Fruit fly (Drosophila melanogaster) whole organism, embryonic: ENCODE data around the gene CG42716.

Experiments
- Aef1 ChIP-seq: fragments of 200-800 bp; sonication (Bioruptor generic); IDR thresholded peaks from 3 replicates; pipeline ENCODE4 v1.3.6; 2022; ENCODE audit warnings: missing biosample characterization, missing genetic modification characterization
- Bdp1 ChIP-seq: fragments of 200-800 bp; sonication (Bioruptor generic); optimal IDR thresholded peaks from 3 replicates; lab custom pipeline; 2016; ENCODE audit warnings: missing biosample characterization, missing genetic modification characterization
- CG10267 ChIP-seq: fragments of 200-800 bp; sonication (Bioruptor generic); optimal IDR thresholded peaks from 2 replicates; lab custom pipeline; 2018; ENCODE audit warnings: missing biosample characterization, mild to moderate bottlenecking, missing genetic modification characterization, moderate library complexity
- CG10431 ChIP-seq: fragments of 200-800 bp; sonication (Bioruptor generic); optimal IDR thresholded peaks from 3 replicates; lab custom pipeline; 2018; ENCODE audit warnings: missing biosample characterization, mild to moderate bottlenecking, missing genetic modification characterization
- CG15479 ChIP-seq: fragments of 200-800 bp; sonication (Bioruptor generic); optimal IDR thresholded peaks from 3 replicates; lab custom pipeline; 2019; ENCODE audit warnings: missing biosample characterization, mild to moderate bottlenecking, missing genetic modification characterization, moderate library complexity
- CG32767 ChIP-seq: fragments of 200-800 bp; sonication (Bioruptor generic); IDR thresholded peaks from 2 replicates; pipeline ENCODE4 v1.3.6; 2022; ENCODE audit warnings: missing biosample characterization, missing genetic modification characterization
- CG34224 ChIP-seq: fragments of 200-800 bp; sonication (Bioruptor generic); IDR thresholded peaks from 3 replicates; pipeline ENCODE4 v1.3.6; 2022; ENCODE audit warnings: missing biosample characterization, missing genetic modification characterization; ENCODE audit not compliant: partially characterized antibody
- CG7372 ChIP-seq: fragments of 200-800 bp; sonication (Bioruptor generic); IDR thresholded peaks from 2 replicates; pipeline ENCODE4 v1.3.6; 2022; ENCODE audit warnings: missing biosample characterization, missing genetic modification characterization
- CG7963 ChIP-seq: fragments of 200-800 bp; sonication (Bioruptor generic); IDR thresholded peaks from 3 replicates; pipeline ENCODE4 v1.3.6; 2022; ENCODE audit warnings: missing biosample characterization, missing genetic modification characterization; ENCODE audit not compliant: partially characterized antibody
- CG8765 ChIP-seq: fragments of 200-800 bp; sonication (Bioruptor generic); IDR thresholded peaks from 2 replicates; pipeline ENCODE4 v1.3.6; 2022; ENCODE audit warnings: missing biosample characterization, missing genetic modification characterization
- CG8924 ChIP-seq: fragments of 200-800 bp; optimal IDR thresholded peaks from 3 replicates; lab custom pipeline; 2019; ENCODE audit warnings: missing biosample characterization, mild to moderate bottlenecking, missing genetic modification characterization, moderate library complexity
- Camta ChIP-seq: fragments of 200-800 bp; sonication (Bioruptor generic); optimal IDR thresholded peaks from 2 replicates; lab custom pipeline; 2016; ENCODE audit warnings: missing biosample characterization, missing genetic modification characterization
- Dfd ChIP-seq, 2 experiments: fragments of >200 bp; optimal IDR thresholded peaks; 2 replicates each; lab custom pipeline; 2017; ENCODE audit warnings: missing biosample characterization in 2 of 2, missing genetic modification characterization in 2 of 2
- E2f1 ChIP-seq: fragments of 200-800 bp; sonication (Bioruptor generic); IDR thresholded peaks from 2 replicates; pipeline ENCODE4 v1.3.6; 2022; ENCODE audit warnings: missing biosample characterization, missing genetic modification characterization
- GATAe ChIP-seq: fragments of 200-800 bp; sonication (Bioruptor generic); conservative IDR thresholded peaks from 2 replicates; pipeline ENCODE4 v1.3.6; 2022; ENCODE audit warnings: missing biosample characterization, missing genetic modification characterization
- Hr3 ChIP-seq: fragments of 200-800 bp; sonication (Bioruptor generic); optimal IDR thresholded peaks from 3 replicates; lab custom pipeline; 2016; ENCODE audit warnings: missing biosample characterization, missing genetic modification characterization
- Lhr ChIP-seq: fragments of 200-800 bp; sonication (Bioruptor generic); optimal IDR thresholded peaks from 3 replicates; lab custom pipeline; 2017; ENCODE audit warnings: mild to moderate bottlenecking, missing biosample characterization, missing genetic modification reagents, missing genetic modification characterization
- MTF-1 ChIP-seq: fragments of 200-800 bp; sonication (Bioruptor generic); optimal IDR thresholded peaks from 2 replicates; lab custom pipeline; 2018; ENCODE audit warnings: missing biosample characterization, mild to moderate bottlenecking, missing genetic modification characterization, borderline replicate concordance
- Max ChIP-seq: fragments of 200-800 bp; sonication (Bioruptor generic); optimal IDR thresholded peaks from 2 replicates; lab custom pipeline; 2016; ENCODE audit warnings: missing biosample characterization, mild to moderate bottlenecking, missing genetic modification characterization
- Sin3A ChIP-seq: fragments of >200 bp; optimal IDR thresholded peaks from 2 replicates; lab custom pipeline; 2018
- Xrp1 ChIP-seq: fragments of 200-800 bp; sonication (Bioruptor generic); IDR thresholded peaks from 2 replicates; pipeline ENCODE4 v1.3.6; 2022; ENCODE audit warnings: missing biosample characterization, missing genetic modification characterization
- amos ChIP-seq: fragments of 200-800 bp; sonication (Bioruptor generic); IDR thresholded peaks from 2 replicates; pipeline ENCODE4 v1.3.6; 2022; ENCODE audit warnings: missing biosample characterization, missing genetic modification characterization; ENCODE audit not compliant: partially characterized antibody
- ase ChIP-seq: fragments of 200-800 bp; sonication (Bioruptor generic); IDR thresholded peaks from 3 replicates; pipeline ENCODE4 v1.3.6; 2022; ENCODE audit warnings: missing biosample characterization, missing genetic modification characterization
- ash1 ChIP-seq: fragments of 200-800 bp; sonication (Bioruptor generic); optimal IDR thresholded peaks from 2 replicates; lab custom pipeline; 2018; ENCODE audit warnings: missing biosample characterization, mild to moderate bottlenecking, missing genetic modification characterization
- bowl ChIP-seq: fragments of 200-800 bp; sonication (Bioruptor generic); IDR thresholded peaks from 2 replicates; pipeline ENCODE4 v1.3.6; 2022; ENCODE audit warnings: missing biosample characterization, missing genetic modification characterization
- caup ChIP-seq: fragments of 200-800 bp; sonication (Bioruptor generic); optimal IDR thresholded peaks from 3 replicates; lab custom pipeline; 2017; ENCODE audit warnings: missing biosample characterization, mild to moderate bottlenecking, missing genetic modification characterization, moderate library complexity; ENCODE audit not compliant: severe bottlenecking
- croc ChIP-seq: fragments of 200-800 bp; sonication (Bioruptor generic); conservative IDR thresholded peaks from 3 replicates; pipeline ENCODE4 v1.3.6; 2022; ENCODE audit warnings: missing biosample characterization, missing genetic modification characterization
- crol ChIP-seq: fragments of 200-800 bp; sonication (Bioruptor generic); IDR thresholded peaks from 2 replicates; pipeline ENCODE4 v1.3.6; 2022; ENCODE audit warnings: missing biosample characterization, missing genetic modification characterization
- dmrt11E ChIP-seq: fragments of 200-800 bp; sonication (Bioruptor generic); optimal IDR thresholded peaks from 3 replicates; lab custom pipeline; 2018; ENCODE audit warnings: missing biosample characterization, mild to moderate bottlenecking, missing genetic modification characterization, moderate library complexity
- dpn ChIP-seq, 2 experiments: fragments of 200-800 bp; sonication (Bioruptor generic); optimal IDR thresholded peaks; 3 replicates each; lab custom pipeline; 2016; ENCODE audit warnings: missing biosample characterization in 2 of 2, missing genetic modification characterization in 2 of 2
- en ChIP-seq: fragments of 200-800 bp; sonication (Bioruptor generic); optimal IDR thresholded peaks from 2 replicates; lab custom pipeline; 2016; ENCODE audit warnings: missing biosample characterization, missing genetic modification characterization
- gro ChIP-seq: fragments of 200-800 bp; sonication (Bioruptor generic); optimal IDR thresholded peaks from 2 replicates; lab custom pipeline; 2016; ENCODE audit warnings: missing biosample characterization, missing genetic modification characterization
- hbn ChIP-seq: fragments of 200-800 bp; sonication (Bioruptor generic); IDR thresholded peaks from 2 replicates; pipeline ENCODE4 v1.3.6; 2022; ENCODE audit warnings: missing biosample characterization, missing genetic modification characterization; ENCODE audit not compliant: partially characterized antibody
- hkb ChIP-seq, 2 experiments: fragments of 200-800 bp in 1 of 2; fragments of >200 bp in 1 of 2; sonication (Bioruptor generic) in 1 of 2; IDR thresholded peaks in 1 of 2; optimal IDR thresholded peaks in 1 of 2; 2 replicates each; pipeline versions ENCODE4 v1.3.6 to Lab custom; 2017 to 2022; ENCODE audit warnings: missing biosample characterization in 1 of 2, missing genetic modification characterization in 1 of 2
- jumu ChIP-seq: fragments of 200-800 bp; sonication (Bioruptor generic); optimal IDR thresholded peaks from 3 replicates; lab custom pipeline; 2016; ENCODE audit warnings: missing biosample characterization, missing genetic modification characterization
- lmd ChIP-seq: fragments of 200-800 bp; sonication (Bioruptor generic); IDR thresholded peaks from 2 replicates; pipeline ENCODE4 v1.3.6; 2022; ENCODE audit warnings: missing biosample characterization, missing genetic modification characterization
- mam ChIP-seq: fragments of 200-800 bp; sonication (Bioruptor generic); optimal IDR thresholded peaks from 3 replicates; lab custom pipeline; 2016; ENCODE audit warnings: missing biosample characterization, missing genetic modification characterization
- nau ChIP-seq: fragments of 200-800 bp; sonication (Bioruptor generic); optimal IDR thresholded peaks from 3 replicates; lab custom pipeline; 2017; ENCODE audit warnings: missing biosample characterization, mild to moderate bottlenecking, missing genetic modification characterization, missing genetic modification reagents
- nom ChIP-seq: fragments of 200-800 bp; sonication (Bioruptor generic); optimal IDR thresholded peaks from 2 replicates; lab custom pipeline; 2017; ENCODE audit warnings: missing biosample characterization, missing genetic modification characterization, mild to moderate bottlenecking, moderate library complexity, missing genetic modification reagents
- odd ChIP-seq: fragments of 200-800 bp; sonication (Bioruptor generic); optimal IDR thresholded peaks from 2 replicates; lab custom pipeline; 2017; ENCODE audit warnings: missing biosample characterization, mild to moderate bottlenecking, missing genetic modification characterization
- org-1 ChIP-seq: fragments of 200-800 bp; sonication (Bioruptor generic); optimal IDR thresholded peaks from 2 replicates; lab custom pipeline; 2017; ENCODE audit warnings: missing biosample characterization, missing genetic modification characterization
- pan ChIP-seq, 4 experiments: fragments of >200 bp in 3 of 4; fragments of 200-800 bp in 1 of 4; sonication (Bioruptor generic) in 1 of 4; optimal IDR thresholded peaks in 3 of 4; IDR thresholded peaks in 1 of 4; 2 replicates each; pipeline versions ENCODE4 v1.3.6 to Lab custom; 2017 to 2022; ENCODE audit warnings: missing biosample characterization in 2 of 4, missing genetic modification characterization in 2 of 4, mixed read lengths in 1 of 4
- salm ChIP-seq: fragments of 200-800 bp; sonication (Bioruptor generic); optimal IDR thresholded peaks from 2 replicates; lab custom pipeline; 2018; ENCODE audit warnings: missing biosample characterization, mild to moderate bottlenecking, missing genetic modification characterization
- sens ChIP-seq: fragments of 200-800 bp; sonication (Bioruptor generic); peaks from one replicate; lab custom pipeline; 2016; ENCODE audit warnings: missing biosample characterization, missing genetic modification characterization
- stc ChIP-seq: fragments of 200-800 bp; sonication (Bioruptor generic); IDR thresholded peaks from 2 replicates; pipeline ENCODE4 v1.3.6; 2022; ENCODE audit warnings: missing biosample characterization, missing genetic modification characterization
- tin ChIP-seq: fragments of 200-800 bp; sonication (Bioruptor generic); optimal IDR thresholded peaks from 3 replicates; lab custom pipeline; 2016; ENCODE audit warnings: missing biosample characterization, missing genetic modification characterization
- unc-4 ChIP-seq: fragments of 200-800 bp; sonication (Bioruptor generic); IDR thresholded peaks from 2 replicates; pipeline ENCODE4 v1.3.6; 2022; ENCODE audit warnings: missing biosample characterization, missing genetic modification characterization; ENCODE audit not compliant: partially characterized antibody
- vfl ChIP-seq: fragments of 200-800 bp; sonication (Bioruptor generic); optimal IDR thresholded peaks from 2 replicates; lab custom pipeline; 2016; ENCODE audit warnings: missing biosample characterization, missing genetic modification characterization
- yki ChIP-seq: fragments of >200 bp; optimal IDR thresholded peaks from 3 replicates; lab custom pipeline; 2018
- zf30C ChIP-seq: fragments of 200-800 bp; sonication (Bioruptor generic); optimal IDR thresholded peaks from 3 replicates; lab custom pipeline; 2018; ENCODE audit warnings: missing biosample characterization, mild to moderate bottlenecking, missing genetic modification characterization

CG42716 gene

DNA sequence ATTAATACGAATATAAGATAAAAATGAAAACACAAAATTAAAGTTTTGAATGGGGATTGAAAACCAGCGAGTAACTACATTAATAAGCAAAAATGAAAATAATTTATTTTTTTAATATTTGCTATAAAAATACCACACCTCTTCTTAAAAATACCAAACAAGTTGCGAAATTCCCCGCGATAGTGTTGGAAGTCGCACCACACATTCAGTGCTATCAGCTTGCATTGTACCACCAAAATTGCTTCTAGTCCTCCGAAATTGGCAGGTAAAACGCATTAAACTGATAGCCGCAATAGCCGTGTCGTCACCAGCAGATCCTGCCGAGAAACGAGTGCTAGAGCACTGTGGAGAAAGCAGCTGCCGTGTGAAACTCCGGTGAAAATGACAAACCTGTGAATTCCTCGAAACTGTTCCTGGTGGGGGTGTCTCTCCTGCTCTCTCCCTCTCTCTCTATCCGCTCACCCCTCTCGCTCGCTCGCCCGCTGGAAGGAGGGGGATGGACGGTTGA lies 45.5 kb upstream of the CG42716 start, which contains the start of gene Hip14 (continued):
- TF ChIP-seq nom (GFP tag; lab: Kevin White, UChicago): peak; percentile 57
- peak; percentile 50 for TF ChIP-seq Sin3A (lab: Kevin White, UChicago)
- TF ChIP-seq tin (GFP tag; lab: Kevin White, UChicago): no peak
- TF ChIP-seq org-1: peak; percentile 17
- TF ChIP-seq stc (GFP tag; lab: Robert Waterston, UW): no peak
- no peak for TF ChIP-seq CG7963 (GFP tag; lab: Robert Waterston, UW)
- no peak for TF ChIP-seq vfl
- TF ChIP-seq nau (GFP tag; lab: Kevin White, UChicago): no peak
- TF ChIP-seq Xrp1 (GFP tag; lab: Robert Waterston, UW): no peak
- 0 out of 3 replicates have a peak, but pooled peaks have one; percentile 30 for TF ChIP-seq CG34224 (GFP tag; lab: Robert Waterston, UW)
- TF ChIP-seq Max (GFP tag; lab: Kevin White, UChicago): no peak
- TF ChIP-seq Hr3 (GFP tag; lab: Kevin White, UChicago): peak; percentile 12
- TF ChIP-seq croc (GFP tag; lab: Robert Waterston, UW): no peak
- TF ChIP-seq caup (GFP tag; lab: Kevin White, UChicago): no peak
- TF ChIP-seq Dfd (GFP tag; optimal IDR thresholded peaks at IDR 0.05; lab: Kevin White, UChicago): no peak
- no peak for TF ChIP-seq en (GFP tag; lab: Kevin White, UChicago)
- 0 out of 2 replicates have a peak, but pooled peaks have one; percentile 13 for TF ChIP-seq CG32767 (GFP tag; lab: Robert Waterston, UW)
- no peak for TF ChIP-seq hbn (GFP tag; lab: Robert Waterston, UW)
- no peak for TF ChIP-seq MTF-1
- no peak for TF ChIP-seq CG7372 (GFP tag; lab: Robert Waterston, UW)
- no peak for TF ChIP-seq odd (GFP tag; lab: Kevin White, UChicago)
- peak; percentile 42; the same call in 1 of the 2 replicates for TF ChIP-seq unc-4 (GFP tag; lab: Robert Waterston, UW)
- TF ChIP-seq dmrt11E: no peak
- TF ChIP-seq crol (GFP tag; lab: Robert Waterston, UW): peak; percentile 91
- peak; percentile 94 for TF ChIP-seq CG10267 (tag; lab: Kevin White, UChicago)
- TF ChIP-seq mam (GFP tag; lab: Kevin White, UChicago): no peak
- no peak for TF ChIP-seq bowl (GFP tag; lab: Robert Waterston, UW)
- TF ChIP-seq salm: no peak
- no peak for TF ChIP-seq E2f1 (GFP tag; lab: Robert Waterston, UW)
- TF ChIP-seq Camta: no peak
- no peak for TF ChIP-seq zf30C (GFP tag; lab: Kevin White, UChicago)
- no peak for TF ChIP-seq Bdp1 (GFP tag; lab: Kevin White, UChicago)
- TF ChIP-seq yki (lab: Kevin White, UChicago): no peak
- TF ChIP-seq CG8924 (tag; lab: Kevin White, UChicago): no peak
- TF ChIP-seq lmd (GFP tag; lab: Robert Waterston, UW): no peak
- no peak for TF ChIP-seq ash1
- TF ChIP-seq gro (GFP tag; lab: Kevin White, UChicago): no peak
- no peak for TF ChIP-seq pan (optimal IDR thresholded peaks at IDR 0.05; lab: Kevin White, UChicago)
- TF ChIP-seq pan (GFP tag; optimal IDR thresholded peaks at IDR 0.05 in 1 of 2, IDR thresholded peaks at IDR 0.05 in 1 of 2): no peak
- peak; percentile 56 for TF ChIP-seq CG15479 (GFP tag; lab: Kevin White, UChicago)
- no peak for TF ChIP-seq dpn (GFP tag; optimal IDR thresholded peaks at IDR 0.05; lab: Kevin White, UChicago)
- TF ChIP-seq jumu (GFP tag; lab: Kevin White, UChicago): no peak
- no peak for TF ChIP-seq amos (GFP tag; lab: Robert Waterston, UW)
- no peak; the same call in 1 of the 2 replicates for TF ChIP-seq GATAe (GFP tag; lab: Robert Waterston, UW)
- no peak for TF ChIP-seq CG10431
- no peak for TF ChIP-seq Aef1 (GFP tag; lab: Robert Waterston, UW)
- TF ChIP-seq hkb (optimal IDR thresholded peaks at IDR 0.05; lab: Kevin White, UChicago): no peak
- TF ChIP-seq hkb (GFP tag; IDR thresholded peaks at IDR 0.05; lab: Robert Waterston, UW): no peak
- TF ChIP-seq CG8765: no peak
- TF ChIP-seq ase: no peak
- TF ChIP-seq sens (GFP tag; lab: Kevin White, UChicago): peak; percentile 86
- TF ChIP-seq Lhr (GFP tag; lab: Kevin White, UChicago): peak; percentile 42
